Worm (Caenorhabditis elegans) whole organism, young adult: ENCODE results near the gene sec-61.A.
A peak's percentile ranks its signal among the peaks of the same experiment; 100 is the strongest.

Source experiments
- F10E7.11 ChIP-seq: sonication (generic microtip); optimal IDR thresholded peaks from 2 replicates; lab custom pipeline; 2017; ENCODE audit warnings: mild to moderate bottlenecking, missing genetic modification characterization, moderate library complexity, missing compliant biosample characterization
- F23B12.7 ChIP-seq: sonication (generic microtip); optimal IDR thresholded peaks from 2 replicates; lab custom pipeline; 2017; ENCODE audit warnings: missing genetic modification characterization, mild to moderate bottlenecking, missing compliant biosample characterization, antibody characterized with exemption, moderate library complexity; ENCODE audit not compliant: insufficient read depth
- F33H1.4 ChIP-seq: fragments of 200-800 bp; sonication (Bioruptor generic); IDR thresholded peaks from 2 replicates; pipeline ENCODE4 v1.3.6; 2022; ENCODE audit warnings: missing genetic modification reagents, missing genetic modification characterization, missing compliant biosample characterization
- F37B4.10 ChIP-seq: fragments of 200-800 bp; sonication (Bioruptor generic); IDR thresholded peaks from 2 replicates; pipeline ENCODE4 v1.3.6; 2022; ENCODE audit warnings: missing genetic modification characterization, missing compliant biosample characterization
- F57A8.1 ChIP-seq: fragments of 200-800 bp; sonication (Bioruptor generic); optimal IDR thresholded peaks from 2 replicates; lab custom pipeline; 2018; ENCODE audit warnings: mild to moderate bottlenecking, missing genetic modification characterization, moderate library complexity, missing compliant biosample characterization
- F57C9.4 ChIP-seq: sonication (generic microtip); optimal IDR thresholded peaks from 2 replicates; lab custom pipeline; 2017; ENCODE audit warnings: mild to moderate bottlenecking, missing genetic modification characterization, missing compliant biosample characterization
- T07F8.4 ChIP-seq: sonication (generic microtip); optimal IDR thresholded peaks from 2 replicates; lab custom pipeline; 2016; ENCODE audit warnings: mild to moderate bottlenecking, missing genetic modification characterization, moderate library complexity, missing compliant biosample characterization
- T26A5.8 ChIP-seq: sonication (generic microtip); optimal IDR thresholded peaks from 2 replicates; lab custom pipeline; 2016; ENCODE audit warnings: missing genetic modification characterization, missing compliant biosample characterization
- Y79H2A.3 ChIP-seq: fragments of 200-800 bp; sonication (Bioruptor generic); conservative IDR thresholded peaks from 2 replicates; pipeline ENCODE4 v1.3.6; 2022; ENCODE audit warnings: missing genetic modification reagents, missing genetic modification characterization, missing compliant biosample characterization
- akir-1 ChIP-seq: fragments of 200-800 bp; sonication (Bioruptor generic); optimal IDR thresholded peaks from 2 replicates; lab custom pipeline; 2018; ENCODE audit warnings: mild to moderate bottlenecking, missing genetic modification characterization, moderate library complexity, missing compliant biosample characterization
- attf-5 ChIP-seq: fragments of 200-800 bp; sonication (Bioruptor generic); optimal IDR thresholded peaks from 2 replicates; lab custom pipeline; 2018; ENCODE audit warnings: mild to moderate bottlenecking, missing genetic modification characterization, missing compliant biosample characterization
- attf-6 ChIP-seq: fragments of 200-800 bp; sonication (Bioruptor generic); IDR thresholded peaks from 2 replicates; pipeline ENCODE4 v1.3.6; 2022; ENCODE audit warnings: missing genetic modification reagents, missing genetic modification characterization, missing compliant biosample characterization
- cebp-1 ChIP-seq, 2 experiments: fragments of 200-800 bp in 1 of 2; sonication (Bioruptor generic) in 1 of 2; sonication (generic microtip) in 1 of 2; IDR thresholded peaks in 1 of 2; optimal IDR thresholded peaks in 1 of 2; 2 replicates each; pipeline versions ENCODE4 v1.3.6 to Lab custom; 2017 to 2022; ENCODE audit warnings: missing compliant biosample characterization in 2 of 2, missing genetic modification characterization in 2 of 2, mild to moderate bottlenecking in 1 of 2, missing genetic modification reagents in 1 of 2, moderate library complexity in 1 of 2
- ceh-100 ChIP-seq: fragments of 200-800 bp; sonication (Bioruptor generic); IDR thresholded peaks from 2 replicates; pipeline ENCODE4 v1.3.6; 2022; ENCODE audit warnings: missing genetic modification reagents, missing genetic modification characterization, missing compliant biosample characterization
- ceh-79 ChIP-seq: sonication (generic microtip); optimal IDR thresholded peaks from 2 replicates; lab custom pipeline; 2017; ENCODE audit warnings: mild to moderate bottlenecking, missing genetic modification characterization, missing compliant biosample characterization
- ceh-91 ChIP-seq: fragments of 200-800 bp; sonication (Bioruptor generic); IDR thresholded peaks from 2 replicates; pipeline ENCODE4 v1.3.6; 2022; ENCODE audit warnings: missing genetic modification reagents, missing genetic modification characterization, missing compliant biosample characterization
- chd-7 ChIP-seq: sonication (generic microtip); optimal IDR thresholded peaks from 2 replicates; lab custom pipeline; 2016; ENCODE audit warnings: mild to moderate bottlenecking, missing genetic modification characterization, moderate library complexity, missing compliant biosample characterization
- dpff-1 ChIP-seq: sonication (generic microtip); optimal IDR thresholded peaks from 2 replicates; lab custom pipeline; 2017; ENCODE audit warnings: mild to moderate bottlenecking, missing genetic modification characterization, missing compliant biosample characterization
- egl-44 ChIP-seq: fragments of 200-800 bp; sonication (Bioruptor generic); IDR thresholded peaks from 2 replicates; pipeline ENCODE4 v1.3.6; 2022; ENCODE audit warnings: missing genetic modification reagents, missing genetic modification characterization, missing compliant biosample characterization
- egrh-3 ChIP-seq: fragments of 200-800 bp; sonication (Bioruptor generic); IDR thresholded peaks from 2 replicates; pipeline ENCODE4 v1.3.6; 2022; ENCODE audit warnings: missing genetic modification reagents, missing genetic modification characterization, missing compliant biosample characterization
- fkh-3 ChIP-seq: sonication (generic microtip); optimal IDR thresholded peaks from 2 replicates; lab custom pipeline; 2016; ENCODE audit warnings: mild to moderate bottlenecking, missing genetic modification characterization, missing compliant biosample characterization
- hlh-12 ChIP-seq: sonication (generic microtip); optimal IDR thresholded peaks from 2 replicates; lab custom pipeline; 2016; ENCODE audit warnings: missing genetic modification characterization, missing compliant biosample characterization
- hsf-1 ChIP-seq: fragments of 200-800 bp; sonication (Bioruptor generic); IDR thresholded peaks from 2 replicates; pipeline ENCODE4 v1.3.6; 2022; ENCODE audit warnings: missing genetic modification reagents, missing genetic modification characterization, missing compliant biosample characterization
- let-607 ChIP-seq, 2 experiments: fragments of 200-800 bp in 1 of 2; sonication (Bioruptor generic) in 1 of 2; sonication (generic microtip) in 1 of 2; optimal IDR thresholded peaks; 2 replicates each; lab custom pipeline; 2016 to 2018; ENCODE audit warnings: mild to moderate bottlenecking in 2 of 2, missing compliant biosample characterization in 2 of 2, missing genetic modification characterization in 2 of 2, moderate library complexity in 2 of 2, missing genotype in 1 of 2
- lin-35 ChIP-seq, 3 experiments: fragments of 150-350 bp in 2 of 3; sonication (generic microtip) in 1 of 3; optimal IDR thresholded peaks; 2 replicates each; lab custom pipeline; 2014 to 2018; ENCODE audit warnings: missing biosample characterization in 3 of 3, missing genetic modification characterization in 3 of 3, missing genetic modification reagents in 3 of 3
- lin-54 ChIP-seq: fragments of 200-800 bp; sonication (Bioruptor generic); optimal IDR thresholded peaks from 2 replicates; lab custom pipeline; 2018; ENCODE audit warnings: mild to moderate bottlenecking, missing genetic modification characterization, missing compliant biosample characterization
- lsy-27 ChIP-seq: sonication (generic microtip); optimal IDR thresholded peaks from 2 replicates; lab custom pipeline; 2017; ENCODE audit warnings: missing genetic modification characterization, mild to moderate bottlenecking, missing compliant biosample characterization, antibody characterized with exemption, missing genotype, borderline replicate concordance; ENCODE audit not compliant: insufficient read depth
- madf-8 ChIP-seq: fragments of 200-800 bp; sonication (Bioruptor generic); conservative IDR thresholded peaks from 2 replicates; pipeline ENCODE4 v1.3.6; 2022; ENCODE audit warnings: missing genetic modification reagents, missing genetic modification characterization, missing compliant biosample characterization
- mcd-1 ChIP-seq: fragments of 200-800 bp; sonication (Bioruptor generic); IDR thresholded peaks from 2 replicates; pipeline ENCODE4 v1.3.6; 2022; ENCODE audit warnings: missing genetic modification reagents, missing genetic modification characterization, missing compliant biosample characterization
- mxl-1 ChIP-seq: sonication (generic microtip); optimal IDR thresholded peaks from 2 replicates; lab custom pipeline; 2016; ENCODE audit warnings: missing genetic modification characterization, missing compliant biosample characterization
- rec-8 ChIP-seq, 2 experiments: sonication (generic microtip); optimal IDR thresholded peaks; 2 replicates each; lab custom pipeline; 2016; ENCODE audit warnings: mild to moderate bottlenecking in 2 of 2, missing genetic modification characterization in 2 of 2, missing genetic modification reagents in 2 of 2, missing genotype in 2 of 2, missing biosample characterization in 1 of 2, missing compliant biosample characterization in 1 of 2, moderate library complexity in 1 of 2
- rpc-1 ChIP-seq, 2 experiments: fragments of 150-350 bp in 1 of 2; sonication (generic microtip) in 1 of 2; optimal IDR thresholded peaks; 2 replicates each; lab custom pipeline; 2014 to 2018; ENCODE audit warnings: missing biosample characterization in 1 of 2, missing genetic modification characterization in 1 of 2, missing genetic modification reagents in 1 of 2, missing genotype in 1 of 2
- snpc-1.1 ChIP-seq: sonication (generic microtip); optimal IDR thresholded peaks from 2 replicates; lab custom pipeline; 2017; ENCODE audit warnings: missing genetic modification characterization, mild to moderate bottlenecking, missing compliant biosample characterization, antibody characterized with exemption, moderate library complexity, missing genotype, missing genetic modification reagents; ENCODE audit not compliant: insufficient read depth
- snpc-4 ChIP-seq, 5 experiments: fragments of 150-350 bp in 1 of 5; sonication (generic microtip) in 4 of 5; optimal IDR thresholded peaks; 2 replicates each; lab custom pipeline; 2014 to 2018; ENCODE audit warnings: missing genetic modification characterization in 5 of 5, missing biosample characterization in 3 of 5, antibody characterized with exemption in 2 of 5, mild to moderate bottlenecking in 2 of 5, missing compliant biosample characterization in 2 of 5, missing genotype in 2 of 5, moderate library complexity in 2 of 5, missing genetic modification reagents in 1 of 5
- tbp1 ChIP-seq: fragments of 200-800 bp; sonication (Bioruptor generic); optimal IDR thresholded peaks from 2 replicates; lab custom pipeline; 2018; ENCODE audit warnings: mild to moderate bottlenecking, missing genetic modification characterization, missing compliant biosample characterization
- unc-130 ChIP-seq: sonication (generic microtip); optimal IDR thresholded peaks from 2 replicates; lab custom pipeline; 2016; ENCODE audit warnings: missing genetic modification reagents, missing genetic modification characterization, missing compliant biosample characterization
- zfh-2 ChIP-seq: fragments of 200-800 bp; sonication (Bioruptor generic); conservative IDR thresholded peaks from 2 replicates; pipeline ENCODE4 v1.3.6; 2022; ENCODE audit warnings: missing genetic modification reagents, missing genetic modification characterization, missing compliant biosample characterization
- ztf-18 ChIP-seq: sonication (generic microtip); optimal IDR thresholded peaks from 2 replicates; lab custom pipeline; 2016; ENCODE audit warnings: missing genotype, mild to moderate bottlenecking, missing genetic modification characterization, missing compliant biosample characterization
- ztf-22 ChIP-seq: fragments of 200-800 bp; sonication (Bioruptor generic); optimal IDR thresholded peaks from 2 replicates; lab custom pipeline; 2018; ENCODE audit warnings: mild to moderate bottlenecking, missing genetic modification characterization, moderate library complexity, missing compliant biosample characterization

sec-61.A gene

DNA sequence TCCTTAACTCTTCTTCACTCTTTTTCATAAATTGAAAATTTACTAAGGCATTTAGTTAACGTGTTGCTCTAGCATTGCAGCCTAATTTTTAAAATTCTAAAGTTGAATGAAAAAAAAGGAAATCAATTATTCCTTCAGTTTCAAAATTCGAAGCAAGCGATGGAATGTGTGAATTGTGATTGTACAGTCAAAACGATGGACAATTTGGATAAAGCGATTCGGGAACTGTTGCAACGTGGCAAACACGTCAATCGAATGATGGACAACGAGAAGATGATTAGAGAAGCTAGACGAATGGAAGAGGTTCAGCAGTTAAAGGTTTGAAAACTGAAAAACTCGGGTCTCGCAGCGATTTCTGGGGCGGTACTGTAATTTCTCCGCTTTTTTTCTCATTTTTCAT is 25.9 kb downstream of the sec-61.A start, which contains the start of gene Y57G11C.14 (continued):
- no peak for TF ChIP-seq F57A8.1 (GFP tag; lab: Kevin White, UChicago)
- TF ChIP-seq F23B12.7 = no peak
- TF ChIP-seq ceh-100 (GFP tag; lab: Robert Waterston, UW) = no peak

DNA sequence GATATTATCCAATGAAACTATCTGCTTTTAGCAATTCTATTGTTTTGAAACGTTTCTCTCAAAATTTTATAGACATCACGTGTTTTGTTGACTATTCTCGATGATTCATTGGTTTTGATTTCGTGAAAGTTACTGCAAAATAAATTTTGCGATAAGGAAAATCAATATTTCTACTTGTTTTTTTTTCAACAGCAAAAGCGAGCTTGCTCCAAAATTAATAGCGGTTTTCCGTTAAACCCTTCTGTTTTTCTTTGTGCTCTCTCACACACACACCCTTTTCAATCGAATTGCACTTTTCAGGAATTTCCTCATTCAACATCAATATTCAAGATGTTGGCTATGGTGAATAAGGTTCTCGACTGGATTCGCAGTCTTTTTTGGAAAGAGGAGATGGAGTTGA is 27.2 kb downstream of the sec-61.A start, which contains the start of gene arl-8:
Gene arl-8, plus strand, starts transcription at position 301 of the 400 bp plus-strand sequence.
- TF ChIP-seq hsf-1 (no peak), T26A5.8 (tag; lab: Kevin White, UChicago) (no peak), madf-8 (GFP tag; lab: Robert Waterston, UW) (no peak), ztf-18 (tag; lab: Kevin White, UChicago) (no peak), attf-5 (no peak)

ce11 chrIV:14797354-14797753 is 27.7 kb downstream of the sec-61.A start, which contains the start of the genes Y57G11C.1147 and nuo-3:
Gene Y57G11C.1147 (minus strand): TSS chrIV:14797514.
Gene nuo-3 (minus strand): TSS chrIV:14797544.
- no peak for TF ChIP-seq F57A8.1 (GFP tag; lab: Kevin White, UChicago)
- TF ChIP-seq egl-44 (GFP tag; lab: Robert Waterston, UW) = no peak
- TF ChIP-seq chd-7 = no peak
- TF ChIP-seq zfh-2 (GFP tag; lab: Robert Waterston, UW) = peak; percentile 79
- TF ChIP-seq T26A5.8 (tag; lab: Kevin White, UChicago) = no peak
- no peak for TF ChIP-seq snpc-4 (GFP tag; optimal IDR thresholded peaks at IDR 0.05; lab: Kevin White, UChicago)
- peak in 3 of 4 experiments; percentile 33 to 67 (median 46) for TF ChIP-seq snpc-4 (tag; optimal IDR thresholded peaks at IDR 0.05; lab: Kevin White, UChicago)
- no peak for TF ChIP-seq fkh-3 (tag; lab: Kevin White, UChicago)
- 0 out of 2 replicates have a peak, but pooled peaks have one; percentile 10 for TF ChIP-seq cebp-1 (GFP tag; IDR thresholded peaks at IDR 0.05; lab: Robert Waterston, UW)
- TF ChIP-seq cebp-1 (tag; optimal IDR thresholded peaks at IDR 0.05; lab: Kevin White, UChicago) = peak; percentile 65
- TF ChIP-seq ztf-22 (GFP tag; lab: Kevin White, UChicago) = no peak
- no peak for TF ChIP-seq snpc-1.1 (tag; lab: Kevin White, UChicago)
- TF ChIP-seq akir-1 (GFP tag; lab: Kevin White, UChicago) = no peak
- TF ChIP-seq ztf-18 (tag; lab: Kevin White, UChicago) = peak; percentile 8
- peak; percentile 19 for TF ChIP-seq attf-5
- no peak for TF ChIP-seq dpff-1 (tag; lab: Kevin White, UChicago)
- TF ChIP-seq mcd-1 (GFP tag; lab: Robert Waterston, UW) = 0 out of 2 replicates have a peak, but pooled peaks have one; percentile 14
- 0 out of 2 replicates have a peak, but pooled peaks have one; percentile 39 for TF ChIP-seq egrh-3
- peak; percentile 73 for TF ChIP-seq F33H1.4

DNA sequence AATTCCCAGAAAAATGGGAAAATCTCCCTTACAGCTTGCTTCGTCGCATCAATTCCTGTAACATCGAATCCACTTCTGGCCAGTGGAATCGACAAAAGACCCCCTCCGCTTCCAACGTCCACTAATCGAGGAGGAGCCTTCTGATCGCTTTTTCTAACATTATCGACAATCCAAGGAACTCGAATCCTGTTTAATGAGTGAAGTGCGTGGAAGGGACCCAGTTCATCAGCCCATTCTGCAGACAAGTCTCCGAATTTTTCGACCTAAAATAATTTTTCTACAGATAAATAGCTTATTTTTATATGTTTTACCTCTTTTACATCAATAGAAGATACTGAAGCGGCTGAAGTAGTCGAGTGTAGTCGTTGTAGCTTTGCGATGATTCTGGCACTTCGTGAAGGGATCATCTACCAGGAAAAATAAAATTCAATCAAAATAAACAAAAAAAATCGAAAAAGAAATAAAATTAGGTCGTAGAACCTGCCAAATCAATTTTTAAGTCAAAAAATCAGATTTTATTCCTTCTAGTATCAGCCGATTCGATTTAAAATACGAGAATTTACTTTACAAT is 29.1 kb downstream of the sec-61.A start, which contains the start of gene coq-3:
Gene coq-3, minus strand, starts transcription at position 407 of the 571 bp plus-strand sequence.
- TF ChIP-seq lin-35 (GFP tag; optimal IDR thresholded peaks at IDR 0.05; lab: Kevin White, UChicago) = no peak
- no peak for TF ChIP-seq unc-130 (GFP tag; lab: Kevin White, UChicago)
- no peak for TF ChIP-seq rpc-1 (optimal IDR thresholded peaks at IDR 0.05; lab: Kevin White, UChicago)
- no peak for TF ChIP-seq rpc-1 (tag; optimal IDR thresholded peaks at IDR 0.05; lab: Kevin White, UChicago)
- TF ChIP-seq madf-8 (GFP tag; lab: Robert Waterston, UW) = no peak
- TF ChIP-seq let-607 (tag; optimal IDR thresholded peaks at IDR 0.05; lab: Kevin White, UChicago) = peak in 1 of 2 experiments; percentile 9
- TF ChIP-seq chd-7 = no peak
- peak; percentile 71 for TF ChIP-seq attf-6 (GFP tag; lab: Robert Waterston, UW)
- TF ChIP-seq rec-8 (tag; optimal IDR thresholded peaks at IDR 0.05; lab: Kevin White, UChicago) = no peak
- no peak for TF ChIP-seq F57C9.4
- no peak for TF ChIP-seq Y79H2A.3
- 0 out of 2 replicates have a peak, but pooled peaks have one; percentile 6 for TF ChIP-seq F33H1.4
- no peak for TF ChIP-seq tbp1 (GFP tag; lab: Kevin White, UChicago)
- TF ChIP-seq mxl-1 (tag; lab: Kevin White, UChicago) = no peak
- TF ChIP-seq F10E7.11 = no peak
- no peak for TF ChIP-seq ceh-91 (GFP tag; lab: Robert Waterston, UW)
- TF ChIP-seq F37B4.10 (GFP tag; lab: Robert Waterston, UW) = no peak
- TF ChIP-seq ceh-79 (tag; lab: Kevin White, UChicago) = no peak
- TF ChIP-seq T07F8.4 (tag; lab: Kevin White, UChicago) = no peak
- TF ChIP-seq hlh-12 = no peak
- no peak for TF ChIP-seq lsy-27
- TF ChIP-seq attf-5 = no peak
- no peak for TF ChIP-seq lin-54
